Worm (Caenorhabditis elegans): ENCODE data around the gene M05D6.1.

DNA sequence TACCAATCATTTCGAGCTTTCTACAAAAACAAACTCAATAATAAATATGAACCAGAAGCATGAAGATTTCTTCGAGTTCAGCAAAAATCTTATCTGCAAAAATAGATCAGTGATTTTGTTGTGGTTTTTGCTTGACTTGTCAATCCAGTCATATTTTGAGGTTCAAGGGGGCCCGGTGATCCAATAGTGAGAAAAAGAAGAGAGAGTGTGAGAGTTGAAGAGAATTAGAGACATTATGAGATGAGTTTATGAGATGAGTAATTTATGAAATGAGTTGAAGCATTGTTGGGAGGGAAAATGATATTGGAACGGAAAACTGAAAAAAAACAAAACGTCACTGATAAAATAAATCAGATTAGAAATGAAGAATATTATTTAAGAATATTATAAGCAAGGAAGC, 33.8 kb upstream of the M05D6.1 start, which contains the start of gene T13H5.1:
- no peak for TF ChIP-seq ets-4 (tag; optimal IDR thresholded peaks at IDR 0.05)
- TF ChIP-seq ceh-22 (tag; optimal IDR thresholded peaks at IDR 0.05): no peak
- no peak for TF ChIP-seq sox-2 (GFP tag; IDR thresholded peaks at IDR 0.05)
- no peak for TF ChIP-seq pha-2 (tag; optimal IDR thresholded peaks at IDR 0.05)
- no peak for TF ChIP-seq unc-55 (GFP tag; optimal IDR thresholded peaks at IDR 0.05)
- TF ChIP-seq K02D7.2 (tag; optimal IDR thresholded peaks at IDR 0.05): no peak
- TF ChIP-seq ceh-48 (tag; optimal IDR thresholded peaks at IDR 0.05): no peak
